Fruit fly (Drosophila melanogaster) whole organism, pupa: ENCODE measurements around the gene RpS14b.

Experiments
- CG10348 ChIP-seq: fragments of 200-800 bp; sonication (Bioruptor generic); IDR thresholded peaks from 2 replicates; pipeline ENCODE4 v1.3.6; 2022; ENCODE audit warnings: missing biosample characterization, missing genetic modification characterization
- CG12605 ChIP-seq: fragments of 200-800 bp; sonication (Bioruptor generic); IDR thresholded peaks from 2 replicates; pipeline ENCODE4 v1.3.6; 2022; ENCODE audit warnings: missing biosample characterization, missing genetic modification characterization
- CG13204 ChIP-seq: fragments of 200-800 bp; sonication (Bioruptor generic); optimal IDR thresholded peaks from 2 replicates; lab custom pipeline; 2018; ENCODE audit warnings: missing biosample characterization, mild to moderate bottlenecking, missing genetic modification characterization, moderate library complexity
- CG14655 ChIP-seq: fragments of 200-800 bp; sonication (Bioruptor generic); optimal IDR thresholded peaks from 3 replicates; lab custom pipeline; 2017; ENCODE audit warnings: mild to moderate bottlenecking, missing biosample characterization, missing genetic modification reagents, missing genetic modification characterization
- CG15710 ChIP-seq: fragments of 200-800 bp; sonication (Bioruptor generic); optimal IDR thresholded peaks from 2 replicates; lab custom pipeline; 2018; ENCODE audit warnings: missing biosample characterization, mild to moderate bottlenecking, missing genetic modification characterization, moderate library complexity
- CG17806 ChIP-seq: fragments of 200-800 bp; sonication (Bioruptor generic); optimal IDR thresholded peaks from 2 replicates; lab custom pipeline; 2018; ENCODE audit warnings: missing biosample characterization, mild to moderate bottlenecking, missing genetic modification characterization, moderate library complexity
- CG32121 ChIP-seq: fragments of 200-800 bp; sonication (Bioruptor generic); IDR thresholded peaks from 2 replicates; pipeline ENCODE4 v1.3.6; 2022; ENCODE audit warnings: missing biosample characterization, missing genetic modification characterization
- CG34367 ChIP-seq: fragments of 200-800 bp; sonication (Bioruptor generic); optimal IDR thresholded peaks from 2 replicates; lab custom pipeline; 2018; ENCODE audit warnings: missing biosample characterization, mild to moderate bottlenecking, missing genetic modification characterization
- CG4496 ChIP-seq: fragments of 200-800 bp; sonication (Bioruptor generic); IDR thresholded peaks from 3 replicates; pipeline ENCODE4 v1.3.6; 2022; ENCODE audit warnings: missing biosample characterization, missing genetic modification characterization
- CG8159 ChIP-seq: fragments of 200-800 bp; sonication (Bioruptor generic); optimal IDR thresholded peaks from 3 replicates; lab custom pipeline; 2018; ENCODE audit warnings: missing biosample characterization, mild to moderate bottlenecking, missing genetic modification characterization, moderate library complexity
- CG8301 ChIP-seq: fragments of 200-800 bp; sonication (Bioruptor generic); optimal IDR thresholded peaks from 2 replicates; lab custom pipeline; 2018; ENCODE audit warnings: missing biosample characterization, mild to moderate bottlenecking, missing genetic modification characterization
- CG9948 ChIP-seq: fragments of 200-800 bp; sonication (Bioruptor generic); optimal IDR thresholded peaks from 2 replicates; lab custom pipeline; 2018; ENCODE audit warnings: missing biosample characterization, mild to moderate bottlenecking, missing genetic modification characterization, moderate library complexity
- D1 ChIP-seq: fragments of 200-800 bp; sonication (Bioruptor generic); optimal IDR thresholded peaks from 2 replicates; lab custom pipeline; 2018; ENCODE audit warnings: missing biosample characterization, mild to moderate bottlenecking, missing genetic modification characterization, moderate library complexity
- EcR ChIP-seq: fragments of 200-800 bp; sonication (Bioruptor generic); optimal IDR thresholded peaks from 3 replicates; lab custom pipeline; 2019; ENCODE audit warnings: missing biosample characterization, missing genetic modification characterization, mild to moderate bottlenecking, moderate library complexity, missing genetic modification reagents
- Ets98B ChIP-seq: fragments of 200-800 bp; sonication (Bioruptor generic); IDR thresholded peaks from 2 replicates; pipeline ENCODE4 v1.3.6; 2022; ENCODE audit warnings: missing biosample characterization, missing genetic modification characterization
- Pif1A ChIP-seq: fragments of 200-800 bp; sonication (Bioruptor generic); optimal IDR thresholded peaks from 3 replicates; lab custom pipeline; 2016; ENCODE audit warnings: missing biosample characterization, missing genetic modification characterization
- Pif1B ChIP-seq: fragments of 200-800 bp; sonication (Bioruptor generic); optimal IDR thresholded peaks from 3 replicates; lab custom pipeline; 2016; ENCODE audit warnings: missing biosample characterization, missing genetic modification characterization
- Snoo ChIP-seq: fragments of 200-800 bp; sonication (Bioruptor generic); optimal IDR thresholded peaks from 3 replicates; lab custom pipeline; 2017; ENCODE audit warnings: missing biosample characterization, mild to moderate bottlenecking, missing genetic modification characterization, inconsistent platforms
- fd96Ca ChIP-seq: fragments of 200-800 bp; sonication (Bioruptor generic); IDR thresholded peaks from 3 replicates; pipeline ENCODE4 v1.3.6; 2022; ENCODE audit warnings: missing biosample characterization, missing genetic modification characterization
- gl ChIP-seq: fragments of 200-800 bp; sonication (Bioruptor generic); optimal IDR thresholded peaks from 2 replicates; lab custom pipeline; 2018; ENCODE audit warnings: missing biosample characterization, mild to moderate bottlenecking, missing genetic modification characterization
- rn ChIP-seq: fragments of 200-800 bp; sonication (Bioruptor generic); IDR thresholded peaks from 2 replicates; pipeline ENCODE4 v1.3.6; 2022; ENCODE audit warnings: missing biosample characterization, missing genetic modification characterization

The RpS14b gene

DNA sequence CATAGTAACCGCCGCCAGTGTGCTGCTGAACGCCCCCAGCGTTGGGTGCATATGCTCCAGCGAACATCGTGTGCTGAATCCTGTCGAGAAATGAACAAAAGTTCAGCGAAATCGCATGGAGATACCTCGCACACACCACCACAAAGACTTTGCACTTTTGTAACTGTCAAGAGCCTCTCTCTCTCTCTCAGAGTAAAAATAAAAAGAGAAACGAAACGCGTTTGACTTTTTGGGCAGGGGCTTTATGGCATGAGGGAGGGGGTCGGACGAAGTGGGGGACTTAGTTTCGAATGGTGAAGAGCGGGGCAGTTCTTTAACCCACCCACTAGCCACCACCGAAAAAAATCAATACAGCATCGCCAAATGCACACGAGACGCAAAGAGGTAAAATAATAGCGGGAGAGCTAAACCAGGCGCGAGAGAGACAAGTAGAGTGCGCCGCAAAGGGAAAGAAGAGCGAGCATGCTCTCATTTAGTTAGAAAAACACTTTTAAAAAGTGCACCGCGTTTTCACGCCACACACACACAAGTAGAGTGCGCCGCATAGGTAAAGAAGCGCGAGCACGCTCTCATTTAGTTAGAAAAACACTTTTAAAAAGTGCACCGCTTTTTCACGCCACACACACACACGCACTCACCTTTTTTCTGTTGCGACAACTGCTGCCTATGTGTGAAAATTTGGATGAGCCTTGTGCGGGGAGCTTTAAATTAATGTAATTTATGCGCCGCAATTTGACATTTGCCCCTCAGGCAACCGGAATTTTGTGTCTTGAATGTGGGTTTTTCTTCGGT, 4.3 kb upstream of the RpS14b start:
- TF ChIP-seq CG32121 (GFP tag; lab: Robert Waterston, UW) (0 out of 2 replicates have a peak, but pooled peaks have one; percentile 34), EcR (GFP tag; lab: Kevin White, UChicago) (peak; percentile 40), D1 (no peak), Pif1B (no peak), Snoo (peak; percentile 5), CG12605 (peak; percentile 40; the same call in 1 of the 2 replicates), CG8301 (tag; lab: Kevin White, UChicago) (peak; percentile 20)

DNA sequence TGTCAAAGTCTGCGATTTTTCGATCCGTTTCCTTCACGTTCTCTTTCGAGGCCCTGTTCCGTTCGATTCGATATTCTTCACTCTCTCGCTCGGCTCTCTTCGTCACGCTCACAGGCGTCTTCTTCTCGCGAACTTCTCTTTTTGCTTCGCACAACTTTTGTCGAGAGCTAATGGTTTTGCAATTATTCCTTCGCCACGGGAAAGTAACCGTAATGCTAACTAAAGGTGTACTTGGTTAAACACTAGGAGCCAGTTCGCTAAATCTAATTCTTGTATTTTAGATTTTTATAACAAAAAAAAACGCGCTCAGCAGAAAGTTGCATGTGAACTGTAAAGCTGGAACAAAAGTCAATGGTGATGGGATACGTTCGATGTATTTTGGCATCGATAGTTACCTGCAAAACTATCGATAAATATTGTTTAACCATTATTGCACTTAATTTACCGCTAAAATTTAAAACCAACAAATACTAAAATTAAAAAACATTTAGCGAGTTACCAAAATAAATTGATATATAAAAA, 3.6 kb upstream of the RpS14b start, which contains the start of gene mahe:
TSS of gene mahe (minus strand) at position 355 of the 522 bp plus-strand sequence.
- TF ChIP-seq CG9948 (no peak), CG13204 (no peak), CG8301 (tag; lab: Kevin White, UChicago) (no peak), CG14655 (GFP tag; lab: Kevin White, UChicago) (no peak), CG10348 (GFP tag; lab: Robert Waterston, UW) (no peak), EcR (GFP tag; lab: Kevin White, UChicago) (no peak), CG12605 (peak; percentile 31; the same call in 1 of the 2 replicates), D1 (no peak), gl (tag; lab: Kevin White, UChicago) (no peak), CG8159 (tag; lab: Kevin White, UChicago) (no peak), fd96Ca (GFP tag; lab: Robert Waterston, UW) (no peak), Pif1A (GFP tag; lab: Kevin White, UChicago) (no peak), CG17806 (tag; lab: Kevin White, UChicago) (no peak), rn (GFP tag; lab: Robert Waterston, UW) (no peak), Snoo (no peak), CG4496 (GFP tag; lab: Robert Waterston, UW) (no peak), Ets98B (GFP tag; lab: Robert Waterston, UW) (0 out of 2 replicates have a peak, but pooled peaks have one; percentile 4), Pif1B (peak; percentile 0), CG15710 (no peak), CG32121 (GFP tag; lab: Robert Waterston, UW) (peak; percentile 25; the same call in 1 of the 2 replicates), CG34367 (tag; lab: Kevin White, UChicago) (no peak)
- TF ChIP-seq, all 21 proteins: peak for 4

- TF ChIP-seq Ets98B (GFP tag; lab: Robert Waterston, UW) (no peak; the same call in 1 of the 2 replicates), CG13204 (no peak), CG34367 (tag; lab: Kevin White, UChicago) (peak; percentile 38), CG15710 (no peak), CG10348 (GFP tag; lab: Robert Waterston, UW) (no peak), Pif1A (GFP tag; lab: Kevin White, UChicago) (peak; percentile 32), CG12605 (0 out of 2 replicates have a peak, but pooled peaks have one; percentile 18), CG32121 (GFP tag; lab: Robert Waterston, UW) (no peak), CG17806 (tag; lab: Kevin White, UChicago) (no peak), CG8301 (tag; lab: Kevin White, UChicago) (no peak), CG4496 (GFP tag; lab: Robert Waterston, UW) (no peak), CG9948 (no peak), Snoo (peak; percentile 55), Pif1B (no peak), gl (tag; lab: Kevin White, UChicago) (peak; percentile 1), CG8159 (tag; lab: Kevin White, UChicago) (no peak), rn (GFP tag; lab: Robert Waterston, UW) (no peak), fd96Ca (GFP tag; lab: Robert Waterston, UW) (no peak), EcR (GFP tag; lab: Kevin White, UChicago) (no peak), CG14655 (GFP tag; lab: Kevin White, UChicago) (no peak), D1 (no peak)
Observed at dm6 chrX:7933210-7933915, 1.3 kb upstream of the RpS14b start, which contains the start of the genes Dhdds and RpS14a. Gene Dhdds (minus strand): TSS chrX:7933351. Gene RpS14a (plus strand): TSS chrX:7933742.

- TF ChIP-seq fd96Ca (GFP tag; lab: Robert Waterston, UW) (0 out of 3 replicates have a peak, but pooled peaks have one; percentile 16), CG4496 (GFP tag; lab: Robert Waterston, UW) (peak; percentile 26; the same call in 1 of the 3 replicates), CG34367 (tag; lab: Kevin White, UChicago) (no peak), CG8159 (tag; lab: Kevin White, UChicago) (no peak), Pif1B (no peak), EcR (GFP tag; lab: Kevin White, UChicago) (peak; percentile 95), CG10348 (GFP tag; lab: Robert Waterston, UW) (no peak), D1 (no peak)
Observed at dm6 chrX:7935798-7936572, 1.3 kb downstream of the RpS14b start, which contains the start of gene Ubr3. Gene Ubr3 (plus strand): TSS chrX:7935896.
